Fruit fly (Drosophila melanogaster): ENCODE results near the gene Calx.

DNA sequence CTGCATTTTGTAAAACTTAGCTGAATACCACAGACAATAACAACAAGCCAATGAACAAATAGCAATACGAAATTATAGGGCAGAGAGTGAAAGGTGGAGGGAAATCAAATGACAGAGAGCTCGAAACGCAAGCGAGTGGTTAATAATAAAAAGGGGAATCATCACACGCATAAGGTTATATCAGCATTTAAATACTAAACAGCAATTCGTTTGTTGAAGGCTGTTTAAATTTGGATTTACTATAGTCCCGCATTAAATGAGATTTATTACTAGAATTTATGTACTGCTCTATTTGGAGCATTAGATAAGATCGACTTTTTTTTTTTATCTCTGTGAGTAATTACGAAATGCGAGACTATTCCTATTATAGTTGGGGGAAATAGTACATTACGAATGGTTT is 10.6 kb downstream of the Calx start:
- TF ChIP-seq CG18764 (GFP tag; optimal IDR thresholded peaks at IDR 0.05) = no peak
- no peak for TF ChIP-seq CG8281 (tag; optimal IDR thresholded peaks at IDR 0.05)
- no peak for TF ChIP-seq E2f2 (GFP tag; IDR thresholded peaks at IDR 0.05)
- TF ChIP-seq CG6689 (GFP tag; IDR thresholded peaks at IDR 0.05) = no peak
- no peak for TF ChIP-seq Lim3 (GFP tag; IDR thresholded peaks at IDR 0.05)
- TF ChIP-seq her (GFP tag; optimal IDR thresholded peaks at IDR 0.05) = no peak
- no peak for TF ChIP-seq CG8089 (GFP tag; optimal IDR thresholded peaks at IDR 0.05)
- no peak for TF ChIP-seq Poxn (GFP tag; IDR thresholded peaks at IDR 0.05)
